Worm (Caenorhabditis elegans) whole organism, late embryonic: ENCODE results near the gene znfx-1.

ENCODE experiments used
- C08G9.2 ChIP-seq: sonication (generic microtip); optimal IDR thresholded peaks from 2 replicates; lab custom pipeline; 2016; ENCODE audit warnings: mild to moderate bottlenecking, missing genetic modification characterization, moderate library complexity, missing compliant biosample characterization
- C38D4.7 ChIP-seq: fragments of 200-800 bp; sonication (Bioruptor generic); optimal IDR thresholded peaks from 2 replicates; lab custom pipeline; 2018; ENCODE audit warnings: mild to moderate bottlenecking, missing genetic modification characterization, moderate library complexity, missing compliant biosample characterization
- F13H6.1 ChIP-seq: sonication (generic microtip); optimal IDR thresholded peaks from 2 replicates; lab custom pipeline; 2016; ENCODE audit warnings: missing genetic modification characterization, missing compliant biosample characterization
- K02D7.2 ChIP-seq: sonication (generic microtip); optimal IDR thresholded peaks from 2 replicates; lab custom pipeline; 2017; ENCODE audit warnings: mild to moderate bottlenecking, missing genetic modification characterization, missing compliant biosample characterization
- T23F11.4 ChIP-seq: fragments of 200-800 bp; sonication (Bioruptor generic); optimal IDR thresholded peaks from 2 replicates; lab custom pipeline; 2018; ENCODE audit warnings: mild to moderate bottlenecking, missing genetic modification characterization, missing compliant biosample characterization
- ahr-1 ChIP-seq: sonication (generic microtip); optimal IDR thresholded peaks from 2 replicates; lab custom pipeline; 2016; ENCODE audit warnings: missing genetic modification characterization, missing compliant biosample characterization
- ama-1 ChIP-seq: fragments of 150-350 bp; optimal IDR thresholded peaks from 2 replicates; lab custom pipeline; 2014
- ceh-22 ChIP-seq: sonication (generic microtip); optimal IDR thresholded peaks from 2 replicates; lab custom pipeline; 2017; ENCODE audit warnings: missing biosample characterization, missing genetic modification characterization
- ceh-24 ChIP-seq: sonication (generic microtip); optimal IDR thresholded peaks from 2 replicates; lab custom pipeline; 2016; ENCODE audit warnings: mild to moderate bottlenecking, missing genetic modification characterization, missing compliant biosample characterization
- ceh-48 ChIP-seq: sonication (generic microtip); optimal IDR thresholded peaks from 2 replicates; lab custom pipeline; 2016; ENCODE audit warnings: missing genetic modification characterization, inconsistent platforms, missing compliant biosample characterization
- ceh-6 ChIP-seq: fragments of 200-800 bp; sonication (Bioruptor generic); optimal IDR thresholded peaks from 2 replicates; lab custom pipeline; 2018; ENCODE audit warnings: mild to moderate bottlenecking, missing genetic modification characterization, missing compliant biosample characterization
- che-1 ChIP-seq: sonication (generic microtip); optimal IDR thresholded peaks from 2 replicates; lab custom pipeline; 2016; ENCODE audit warnings: mild to moderate bottlenecking, missing genetic modification characterization, missing compliant biosample characterization
- dve-1 ChIP-seq: sonication (generic microtip); optimal IDR thresholded peaks from 2 replicates; lab custom pipeline; 2017; ENCODE audit warnings: antibody characterized with exemption, mild to moderate bottlenecking, missing genetic modification characterization, missing compliant biosample characterization
- ets-4 ChIP-seq: sonication (generic microtip); optimal IDR thresholded peaks from 2 replicates; lab custom pipeline; 2016; ENCODE audit warnings: missing genetic modification characterization, missing compliant biosample characterization
- fax-1 ChIP-seq: sonication (generic microtip); optimal IDR thresholded peaks from 2 replicates; lab custom pipeline; 2016; ENCODE audit warnings: missing genotype, missing genetic modification characterization, missing compliant biosample characterization
- fkh-6 ChIP-seq: sonication (generic microtip); optimal IDR thresholded peaks from 2 replicates; lab custom pipeline; 2016; ENCODE audit warnings: missing genetic modification characterization, missing compliant biosample characterization
- gmeb-2 ChIP-seq: sonication (generic microtip); optimal IDR thresholded peaks from 2 replicates; lab custom pipeline; 2016; ENCODE audit warnings: missing genetic modification characterization, inconsistent platforms, missing compliant biosample characterization
- hlh-15 ChIP-seq: sonication (generic microtip); optimal IDR thresholded peaks from 2 replicates; lab custom pipeline; 2016; ENCODE audit warnings: missing genetic modification characterization, missing compliant biosample characterization
- hlh-30 ChIP-seq: sonication (generic microtip); optimal IDR thresholded peaks from 2 replicates; lab custom pipeline; 2017; ENCODE audit warnings: antibody characterized with exemption, missing genetic modification characterization, missing compliant biosample characterization; ENCODE audit not compliant: insufficient read depth
- hlh-6 ChIP-seq: sonication (generic microtip); optimal IDR thresholded peaks from 2 replicates; lab custom pipeline; 2016; ENCODE audit warnings: missing genotype, missing genetic modification characterization, missing compliant biosample characterization
- lim-6 ChIP-seq: sonication (generic microtip); optimal IDR thresholded peaks from 2 replicates; lab custom pipeline; 2016; ENCODE audit warnings: missing genetic modification characterization, missing compliant biosample characterization
- mec-3 ChIP-seq: sonication (generic microtip); optimal IDR thresholded peaks from 2 replicates; lab custom pipeline; 2016; ENCODE audit warnings: borderline replicate concordance, missing genetic modification characterization, missing compliant biosample characterization
- nhr-232 ChIP-seq: sonication (generic microtip); optimal IDR thresholded peaks from 2 replicates; lab custom pipeline; 2016; ENCODE audit warnings: missing genetic modification characterization, missing compliant biosample characterization
- npax-4 ChIP-seq: sonication (generic microtip); optimal IDR thresholded peaks from 2 replicates; lab custom pipeline; 2016; ENCODE audit warnings: missing genetic modification characterization, missing compliant biosample characterization
- odd-2 ChIP-seq: sonication (generic microtip); optimal IDR thresholded peaks from 2 replicates; lab custom pipeline; 2017; ENCODE audit warnings: antibody characterized with exemption, mild to moderate bottlenecking, missing genetic modification characterization, missing compliant biosample characterization
- pag-3 ChIP-seq: sonication (generic microtip); optimal IDR thresholded peaks from 2 replicates; lab custom pipeline; 2016; ENCODE audit warnings: missing compliant biosample characterization, missing genetic modification characterization, borderline replicate concordance
- pat-9 ChIP-seq: fragments of 200-800 bp; sonication (Bioruptor generic); optimal IDR thresholded peaks from 2 replicates; lab custom pipeline; 2018; ENCODE audit warnings: mild to moderate bottlenecking, missing genetic modification characterization, moderate library complexity, missing compliant biosample characterization
- pax-1 ChIP-seq: fragments of 150-350 bp; optimal IDR thresholded peaks from 2 replicates; lab custom pipeline; 2014; ENCODE audit warnings: missing biosample characterization, missing genetic modification characterization
- pha-2 ChIP-seq: sonication (generic microtip); optimal IDR thresholded peaks from 2 replicates; lab custom pipeline; 2017; ENCODE audit warnings: mild to moderate bottlenecking, missing genetic modification characterization, missing compliant biosample characterization
- pha-4 ChIP-seq: fragments of 150-350 bp; optimal IDR thresholded peaks from 2 replicates; lab custom pipeline; 2018; ENCODE audit warnings: missing biosample characterization, missing genetic modification reagents, missing genetic modification characterization
- pqm-1 ChIP-seq: sonication (generic microtip); optimal IDR thresholded peaks from 2 replicates; lab custom pipeline; 2016; ENCODE audit warnings: missing genetic modification characterization, missing compliant biosample characterization
- pros-1 ChIP-seq: fragments of 150-350 bp; optimal IDR thresholded peaks from 2 replicates; lab custom pipeline; 2014; ENCODE audit warnings: missing biosample characterization, missing genetic modification reagents, missing genetic modification characterization
- ref-2 ChIP-seq: sonication (generic microtip); optimal IDR thresholded peaks from 2 replicates; lab custom pipeline; 2016; ENCODE audit warnings: missing genetic modification characterization, missing compliant biosample characterization
- sox-4 ChIP-seq: sonication (generic microtip); optimal IDR thresholded peaks from 2 replicates; lab custom pipeline; 2017; ENCODE audit warnings: mild to moderate bottlenecking, missing genetic modification characterization, inconsistent platforms, missing compliant biosample characterization
- tbx-2 ChIP-seq: sonication (generic microtip); optimal IDR thresholded peaks from 2 replicates; lab custom pipeline; 2016; ENCODE audit warnings: missing genetic modification characterization, missing compliant biosample characterization
- ttx-3 ChIP-seq: sonication (generic microtip); optimal IDR thresholded peaks from 2 replicates; lab custom pipeline; 2016; ENCODE audit warnings: missing genetic modification reagents, missing genetic modification characterization, missing compliant biosample characterization
- unc-42 ChIP-seq: sonication (generic microtip); optimal IDR thresholded peaks from 2 replicates; lab custom pipeline; 2016; ENCODE audit warnings: missing genotype, missing genetic modification characterization, missing compliant biosample characterization
- unc-55 ChIP-seq: sonication (generic microtip); optimal IDR thresholded peaks from 2 replicates; lab custom pipeline; 2017; ENCODE audit warnings: missing biosample characterization, missing genetic modification reagents, missing genetic modification characterization
- zip-5 ChIP-seq: sonication (generic microtip); optimal IDR thresholded peaks from 2 replicates; lab custom pipeline; 2016; ENCODE audit warnings: missing genetic modification characterization, missing compliant biosample characterization

The znfx-1 gene

DNA sequence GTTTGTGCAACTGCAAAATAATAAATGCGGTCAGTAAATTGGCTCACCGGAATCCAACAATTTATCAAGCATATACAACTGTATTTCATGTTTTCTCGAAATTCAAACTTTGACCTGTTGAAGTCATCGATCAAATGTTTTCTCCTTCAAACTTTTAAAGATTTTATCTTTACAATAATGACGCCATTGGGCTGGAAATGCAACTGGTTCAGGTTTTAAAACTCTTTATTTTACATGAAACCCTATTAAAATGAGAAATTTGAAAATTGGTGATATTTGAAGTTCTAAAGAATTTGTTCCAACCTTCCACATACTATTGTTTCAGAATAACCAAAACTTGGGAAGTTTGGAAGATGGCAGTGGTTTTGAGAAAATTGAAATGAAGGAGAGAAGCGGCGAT is 23.5 kb downstream of the znfx-1 start:
- TF ChIP-seq C38D4.7: no peak
- TF ChIP-seq ceh-48 (tag; lab: Kevin White, UChicago): no peak
- TF ChIP-seq pag-3 (tag; lab: Kevin White, UChicago): no peak
- TF ChIP-seq fkh-6 (tag; lab: Kevin White, UChicago): no peak
- no peak for TF ChIP-seq gmeb-2 (tag; lab: Kevin White, UChicago)
- no peak for TF ChIP-seq ceh-24 (tag; lab: Kevin White, UChicago)
- TF ChIP-seq pha-4 (tag; lab: Kevin White, UChicago): no peak
- TF ChIP-seq pqm-1 (tag; lab: Kevin White, UChicago): no peak
- TF ChIP-seq nhr-232 (tag; lab: Kevin White, UChicago): no peak
- TF ChIP-seq hlh-30 (tag; lab: Kevin White, UChicago): no peak
- no peak for TF ChIP-seq odd-2
- no peak for TF ChIP-seq mec-3 (tag; lab: Kevin White, UChicago)
- no peak for TF ChIP-seq fax-1 (tag; lab: Kevin White, UChicago)
- TF ChIP-seq ceh-6 (GFP tag; lab: Kevin White, UChicago): no peak
- TF ChIP-seq ref-2 (tag; lab: Kevin White, UChicago): no peak

DNA sequence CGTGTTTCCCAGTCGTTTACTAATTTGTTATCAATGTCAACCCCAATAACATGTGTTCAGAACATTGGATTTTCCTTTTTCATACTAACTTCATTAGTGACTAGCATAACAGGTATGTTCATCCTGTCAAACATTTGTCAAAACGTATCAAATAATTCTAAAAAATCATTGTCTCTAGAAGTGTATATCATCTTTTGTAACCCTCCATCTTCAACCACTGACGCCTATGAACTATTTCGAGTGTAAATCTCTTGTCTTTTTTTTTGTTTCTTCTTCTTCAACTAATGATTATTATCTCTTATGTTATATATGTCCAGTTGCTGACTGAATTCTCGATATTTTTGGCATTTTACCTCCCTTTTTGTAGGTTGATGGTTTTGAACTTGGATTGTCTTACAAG is 24.3 kb downstream of the znfx-1 start:
- TF ChIP-seq hlh-15 (tag; lab: Kevin White, UChicago) (no peak), npax-4 (tag; lab: Kevin White, UChicago) (no peak), hlh-30 (tag; lab: Kevin White, UChicago) (no peak), ets-4 (tag; lab: Kevin White, UChicago) (no peak), C08G9.2 (tag; lab: Kevin White, UChicago) (no peak), tbx-2 (no peak), pros-1 (tag; lab: Kevin White, UChicago) (no peak), K02D7.2 (tag; lab: Kevin White, UChicago) (no peak), ceh-24 (tag; lab: Kevin White, UChicago) (no peak), pat-9 (no peak), ttx-3 (tag; lab: Kevin White, UChicago) (no peak), sox-4 (tag; lab: Kevin White, UChicago) (no peak), ama-1 (lab: Kevin White, UChicago) (no peak), odd-2 (no peak), unc-42 (tag; lab: Kevin White, UChicago) (no peak)
- TF ChIP-seq, all 69 proteins: peak for 0

DNA sequence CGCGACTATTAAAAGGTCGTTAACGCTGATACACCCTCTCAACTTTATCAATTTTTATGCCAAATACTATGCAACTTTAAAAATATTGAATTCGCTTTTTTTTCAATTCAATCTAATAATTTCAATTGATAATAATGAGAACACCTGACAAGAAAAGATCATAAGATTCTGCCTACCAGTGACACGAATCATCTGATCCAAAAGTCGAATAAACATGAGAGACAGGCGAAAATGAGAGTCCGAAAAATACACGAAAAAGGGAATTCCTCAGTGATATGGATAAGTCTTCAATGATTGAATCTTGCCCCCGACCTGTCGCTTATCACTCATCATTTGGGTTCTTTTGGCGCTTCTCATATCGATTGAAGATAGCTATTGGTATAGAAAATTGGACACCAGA is 28.2 kb downstream of the znfx-1 start:
- TF ChIP-seq zip-5 (tag; lab: Kevin White, UChicago): no peak
- no peak for TF ChIP-seq ets-4 (tag; lab: Kevin White, UChicago)
- TF ChIP-seq ttx-3 (tag; lab: Kevin White, UChicago): no peak
- no peak for TF ChIP-seq che-1
- TF ChIP-seq lim-6 (tag; lab: Kevin White, UChicago): no peak
- no peak for TF ChIP-seq unc-55 (GFP tag; lab: Kevin White, UChicago)
- no peak for TF ChIP-seq pha-4 (tag; lab: Kevin White, UChicago)
- no peak for TF ChIP-seq unc-42 (tag; lab: Kevin White, UChicago)

DNA sequence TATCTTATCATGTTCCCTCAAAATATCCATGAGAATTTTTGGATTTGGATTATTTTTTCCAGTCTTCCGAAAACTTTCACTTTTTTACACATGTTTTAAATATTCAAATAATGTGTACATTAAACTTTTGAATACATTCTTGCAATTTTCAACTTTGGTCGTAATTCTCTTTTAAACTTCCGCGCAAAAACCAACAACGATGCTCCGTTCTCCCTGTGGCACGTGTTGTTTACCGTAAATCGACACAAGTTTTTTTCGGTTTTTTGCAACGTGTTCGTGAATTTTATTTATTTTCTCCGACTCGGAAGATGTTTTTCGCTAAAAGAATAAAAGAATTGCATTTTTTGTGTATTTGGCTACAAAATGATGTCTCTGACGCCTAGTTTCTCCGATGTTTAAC is 29.3 kb downstream of the znfx-1 start:
- TF ChIP-seq che-1 (no peak), unc-55 (GFP tag; lab: Kevin White, UChicago) (no peak), pax-1 (no peak), F13H6.1 (tag; lab: Kevin White, UChicago) (no peak), ceh-24 (tag; lab: Kevin White, UChicago) (no peak), nhr-232 (tag; lab: Kevin White, UChicago) (no peak), odd-2 (no peak), T23F11.4 (GFP tag; lab: Kevin White, UChicago) (no peak), ahr-1 (no peak), pha-2 (tag; lab: Kevin White, UChicago) (no peak), ceh-22 (tag; lab: Kevin White, UChicago) (no peak), hlh-6 (no peak), dve-1 (tag; lab: Kevin White, UChicago) (no peak)
